Fruit fly (Drosophila melanogaster) ovary, adult (tissue): ENCODE results near the gene CG10211.
A peak's percentile ranks its signal among the peaks of the same experiment; 100 is the strongest.

ENCODE experiments used
- CG17801 ChIP-seq: fragments of 200-800 bp; optimal IDR thresholded peaks from 2 replicates; lab custom pipeline; 2019; ENCODE audit warnings: missing biosample characterization, mild to moderate bottlenecking, missing genetic modification characterization, moderate library complexity; ENCODE audit not compliant: partially characterized antibody

Gene CG10211

dm6 chr2L:18554205-18554604, 36.9 kb downstream of the CG10211 start:
- no peak for TF ChIP-seq CG17801 (GFP tag; lab: Kevin White, UChicago)

dm6 chr2L:18556384-18556783, 39.1 kb downstream of the CG10211 start:
- TF ChIP-seq CG17801 (GFP tag; lab: Kevin White, UChicago), result no peak

- TF ChIP-seq CG17801 (GFP tag; lab: Kevin White, UChicago), result no peak
Measured at dm6 chr2L:18557965-18558537, 40.8 kb downstream of the CG10211 start.

- TF ChIP-seq CG17801 (GFP tag; lab: Kevin White, UChicago), result no peak
Measured at dm6 chr2L:18559084-18559483, 41.8 kb downstream of the CG10211 start.

- TF ChIP-seq CG17801 (GFP tag; lab: Kevin White, UChicago), result no peak
Measured at dm6 chr2L:18561018-18561417, 43.7 kb downstream of the CG10211 start.

- TF ChIP-seq CG17801 (GFP tag; lab: Kevin White, UChicago), result no peak
Measured at dm6 chr2L:18561522-18562119, 44.3 kb downstream of the CG10211 start.

- TF ChIP-seq CG17801 (GFP tag; lab: Kevin White, UChicago), result no peak
Measured at dm6 chr2L:18562573-18562972, 45.3 kb downstream of the CG10211 start.

dm6 chr2L:18563020-18563546, 45.8 kb downstream of the CG10211 start:
- peak; percentile 88 for TF ChIP-seq CG17801 (GFP tag; lab: Kevin White, UChicago)

dm6 chr2L:18563991-18564390, 46.7 kb downstream of the CG10211 start:
- no peak for TF ChIP-seq CG17801 (GFP tag; lab: Kevin White, UChicago)

- TF ChIP-seq CG17801 (GFP tag; lab: Kevin White, UChicago), result no peak
Measured at dm6 chr2L:18564417-18564816, 47.1 kb downstream of the CG10211 start.

- no peak for TF ChIP-seq CG17801 (GFP tag; lab: Kevin White, UChicago)
Measured at dm6 chr2L:18566235-18567158, 49.2 kb downstream of the CG10211 start.

dm6 chr2L:18567563-18567962, 50.3 kb downstream of the CG10211 start:
- TF ChIP-seq CG17801 (GFP tag; lab: Kevin White, UChicago), result no peak

- no peak for TF ChIP-seq CG17801 (GFP tag; lab: Kevin White, UChicago)
Measured at dm6 chr2L:18568715-18569114, 51.4 kb downstream of the CG10211 start.

- peak; percentile 41 for TF ChIP-seq CG17801 (GFP tag; lab: Kevin White, UChicago)
Measured at dm6 chr2L:18571724-18572427, 54.6 kb downstream of the CG10211 start.
